Fruit fly (Drosophila melanogaster) ovary, adult (tissue): ENCODE measurements around the gene CG2116.

Experiments
- CG17801 ChIP-seq: fragments of 200-800 bp; optimal IDR thresholded peaks from 2 replicates; lab custom pipeline; 2019; ENCODE audit warnings: missing biosample characterization, mild to moderate bottlenecking, missing genetic modification characterization, moderate library complexity; ENCODE audit not compliant: partially characterized antibody

Gene CG2116

DNA sequence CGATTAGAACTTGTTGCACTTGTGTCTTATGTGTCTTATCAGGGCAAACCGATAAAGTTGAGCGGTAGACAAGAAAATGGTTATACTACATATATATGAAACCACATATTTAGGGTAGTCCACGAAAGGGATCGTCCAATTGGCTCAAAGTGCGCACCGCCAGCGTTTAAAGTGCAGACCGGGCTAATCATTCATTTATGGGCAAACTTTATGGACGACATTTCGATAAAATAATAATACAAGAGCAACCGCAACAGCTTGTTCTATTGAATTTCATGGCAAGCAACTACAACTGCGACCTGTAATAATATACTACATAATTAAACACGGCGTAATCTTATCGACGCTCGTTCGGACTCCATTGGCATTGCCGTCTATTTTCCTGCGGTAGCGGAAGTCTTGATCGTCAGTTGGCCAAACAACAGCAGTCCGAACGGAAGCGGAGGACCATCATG, 5.8 kb downstream of the CG2116 start, which contains the start of the genes cyr and CG2120:
Gene cyr (minus strand): TSS at position 294 of the 455 bp plus-strand sequence.
Gene CG2120 (plus strand): TSS at position 405 of the 455 bp plus-strand sequence.
- no peak for TF ChIP-seq CG17801 (GFP tag; lab: Kevin White, UChicago)

DNA sequence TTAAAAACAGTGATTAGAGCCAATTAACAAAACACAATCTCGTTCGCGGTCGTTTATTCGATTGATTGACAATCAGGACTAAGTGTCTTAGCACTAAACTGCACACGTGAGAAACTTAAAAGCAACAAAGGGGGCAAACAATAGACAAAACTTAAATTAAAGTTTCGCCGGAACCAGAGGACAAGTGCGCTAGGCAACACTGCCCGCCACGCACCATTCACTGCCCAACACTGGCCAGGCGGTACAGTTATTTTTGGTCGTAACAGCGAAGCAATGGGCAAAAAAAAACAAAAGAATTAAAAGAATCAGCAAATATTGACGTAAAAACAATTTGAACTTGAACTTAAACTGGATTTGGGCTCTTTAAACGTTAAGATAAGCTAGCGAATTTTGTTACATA, 7.7 kb downstream of the CG2116 start:
- TF ChIP-seq CG17801 (GFP tag; lab: Kevin White, UChicago), result no peak

DNA sequence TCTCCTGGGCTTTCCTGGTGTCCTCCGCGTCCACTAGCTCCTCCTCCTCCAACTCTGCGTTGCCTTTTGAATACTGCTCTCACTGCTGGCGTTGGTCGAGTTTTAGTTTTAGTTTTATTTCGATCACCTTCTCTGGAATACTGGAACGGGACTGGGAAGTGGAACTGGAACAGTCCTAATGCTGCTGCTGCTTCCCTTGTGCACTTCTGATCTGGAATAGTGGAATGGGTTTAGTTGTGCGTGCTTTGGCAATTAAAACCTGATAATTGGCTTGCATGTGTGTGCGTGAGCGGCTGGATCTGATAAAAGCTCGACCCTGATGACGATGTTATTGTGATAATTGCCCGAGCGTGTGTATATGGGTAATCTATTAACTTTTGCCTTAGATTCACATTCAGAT, 11.1 kb downstream of the CG2116 start:
- TF ChIP-seq CG17801 (GFP tag; lab: Kevin White, UChicago), result no peak

DNA sequence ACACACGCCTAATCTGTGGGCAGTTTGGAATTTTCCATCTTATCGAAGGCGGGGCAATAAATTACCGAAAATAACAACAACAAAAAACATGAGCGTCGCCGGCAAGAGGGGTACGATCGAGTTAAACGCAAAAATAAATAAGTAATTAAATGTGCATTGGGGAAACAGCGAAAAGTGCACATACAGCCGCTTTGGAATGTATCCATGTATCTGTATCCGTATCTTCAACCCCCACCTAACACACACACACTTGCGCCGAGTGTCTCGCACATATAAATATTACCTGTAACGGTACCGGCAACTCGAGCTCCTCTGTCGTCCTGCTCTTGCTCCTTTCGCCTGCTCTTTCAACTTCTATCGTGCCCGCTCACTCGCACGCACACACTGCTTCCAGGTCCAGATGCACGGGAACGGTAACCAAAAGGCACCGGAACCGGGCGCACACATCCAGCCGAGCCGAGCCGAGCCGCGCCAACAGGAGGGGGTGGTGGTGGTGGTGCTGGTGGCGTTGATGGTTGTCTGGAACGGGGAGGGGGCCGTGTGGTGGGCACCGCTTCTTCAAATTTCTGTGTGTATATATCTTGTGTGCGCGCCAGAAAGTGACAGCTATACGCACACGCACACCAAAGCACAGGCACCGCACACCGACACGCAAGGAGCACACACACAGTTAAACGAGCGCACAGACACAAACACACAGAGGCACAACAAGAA, 11.9 kb downstream of the CG2116 start:
- no peak for TF ChIP-seq CG17801 (GFP tag; lab: Kevin White, UChicago)

DNA sequence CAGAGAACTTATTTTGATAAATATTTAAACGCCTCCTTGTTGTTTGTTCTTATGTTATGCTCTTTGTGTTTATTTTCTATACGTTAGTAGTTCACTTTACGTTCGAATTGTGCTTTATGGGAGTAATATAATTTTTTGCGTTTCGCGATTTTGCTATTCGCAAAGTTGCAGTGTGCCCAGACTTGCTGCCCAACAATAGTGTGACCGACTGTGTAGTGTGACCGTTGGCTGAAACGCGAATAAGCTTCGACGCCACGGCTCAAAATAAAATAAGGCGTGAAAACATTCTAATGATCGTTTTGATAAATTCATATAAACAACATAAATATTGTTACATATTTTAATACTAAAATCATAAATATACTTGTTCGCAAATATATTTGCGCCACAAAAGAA, 12.5 kb downstream of the CG2116 start, which contains the start of gene Smox:
Gene Smox (minus strand): TSS at position 213 of the 396 bp plus-strand sequence.
- TF ChIP-seq CG17801 (GFP tag; lab: Kevin White, UChicago), result no peak

DNA sequence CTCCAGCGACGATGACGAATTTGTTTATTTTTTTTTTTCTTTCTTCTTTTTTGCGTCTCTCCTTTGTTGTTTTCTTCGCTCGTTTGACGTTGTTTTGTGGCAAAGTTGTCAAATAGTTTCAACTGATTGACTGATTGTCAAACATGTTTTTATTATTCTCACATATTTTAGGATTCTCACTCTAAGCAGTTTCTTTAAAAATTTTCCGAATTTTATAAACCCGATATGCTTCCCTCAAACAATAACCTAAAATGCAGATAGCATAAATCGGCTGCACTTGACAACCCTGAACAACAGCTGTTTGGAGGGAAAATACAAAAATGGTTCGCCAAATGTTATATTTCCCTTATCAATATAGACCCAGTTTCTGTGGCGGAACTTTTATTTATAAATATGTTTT, 13.9 kb downstream of the CG2116 start, which contains the start of gene CG17982:
Gene CG17982 (minus strand): TSS at position 299 of the 400 bp plus-strand sequence.
- peak; percentile 97 for TF ChIP-seq CG17801 (GFP tag; lab: Kevin White, UChicago)

DNA sequence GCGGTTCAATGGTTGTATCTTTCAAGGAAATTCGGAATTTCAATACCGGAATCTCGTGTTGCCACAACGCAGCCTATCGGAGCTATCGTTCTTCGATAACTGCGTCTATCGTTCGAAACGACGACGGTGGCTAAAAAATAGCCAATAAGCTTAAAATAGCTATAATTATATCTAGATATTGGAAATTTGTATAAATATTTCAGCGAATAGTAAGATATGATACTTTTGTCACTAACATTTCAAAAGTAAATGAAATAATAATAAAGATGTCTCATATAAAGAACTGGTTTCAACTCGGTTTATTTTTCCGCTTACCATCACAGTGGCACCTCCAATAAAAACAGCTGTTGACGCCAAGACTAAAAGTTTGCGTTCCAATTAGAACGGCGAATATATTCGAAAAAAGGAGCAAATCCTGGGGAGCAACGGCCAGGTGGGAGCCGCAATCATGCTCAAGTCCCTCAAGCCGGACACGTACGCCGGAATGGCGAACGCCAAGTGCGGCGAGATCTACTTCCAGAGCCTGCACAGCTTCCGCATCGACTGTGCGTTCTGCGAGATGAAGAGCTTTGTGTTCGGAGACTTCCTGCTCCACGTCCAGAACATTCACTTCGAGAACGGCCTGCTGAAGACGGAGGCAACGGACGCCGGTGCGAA, 16.0 kb downstream of the CG2116 start, which contains the start of the genes alpha-PheRS and CG2129:
Gene alpha-PheRS (minus strand): TSS at position 102 of the 657 bp plus-strand sequence.
Gene CG2129 (plus strand): TSS at position 339 of the 657 bp plus-strand sequence.
- TF ChIP-seq CG17801 (GFP tag; lab: Kevin White, UChicago), result peak; percentile 75

DNA sequence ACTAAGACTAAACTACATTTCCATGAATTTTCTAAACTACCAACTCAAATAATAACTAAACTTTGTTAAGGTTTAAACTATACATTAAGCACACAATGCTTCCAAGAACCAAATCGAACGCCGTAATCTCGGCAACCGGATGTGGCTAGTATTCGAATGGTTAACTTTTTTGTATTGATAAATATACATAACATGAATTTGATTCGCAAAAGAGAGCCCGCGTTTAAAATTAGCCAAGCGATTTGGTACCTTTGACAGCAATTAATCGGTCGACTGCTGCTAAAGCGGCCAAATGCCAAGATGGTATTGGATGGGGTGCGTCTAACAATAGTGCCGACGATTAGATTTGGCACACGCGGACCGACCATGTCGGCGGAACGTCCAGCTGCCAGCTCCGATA, 18.0 kb downstream of the CG2116 start, which contains the start of gene CG15336:
Gene CG15336 (plus strand): TSS at position 301 of the 400 bp plus-strand sequence.
- no peak for TF ChIP-seq CG17801 (GFP tag; lab: Kevin White, UChicago)

DNA sequence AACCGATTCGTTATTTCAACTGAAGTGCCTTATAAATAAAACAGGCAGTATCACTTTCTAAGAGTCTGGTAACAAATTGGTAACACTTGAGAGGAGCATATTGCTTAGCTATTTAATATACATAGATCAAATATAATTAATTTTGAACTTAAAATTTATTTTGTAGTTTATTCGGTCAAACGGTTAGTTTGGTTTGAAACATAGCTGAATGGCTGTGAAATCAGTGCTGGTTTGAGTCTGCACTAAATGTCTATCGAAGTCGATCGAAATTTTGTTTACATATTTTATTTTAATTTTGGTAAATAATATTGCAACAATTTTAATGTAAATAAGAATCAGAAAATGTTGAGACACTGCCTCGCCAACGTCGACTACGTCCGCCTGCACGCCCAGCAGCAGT, 18.9 kb downstream of the CG2116 start, which contains the start of gene CG10959:
Gene CG10959 (plus strand): TSS at position 228 of the 400 bp plus-strand sequence.
- no peak for TF ChIP-seq CG17801 (GFP tag; lab: Kevin White, UChicago)

DNA sequence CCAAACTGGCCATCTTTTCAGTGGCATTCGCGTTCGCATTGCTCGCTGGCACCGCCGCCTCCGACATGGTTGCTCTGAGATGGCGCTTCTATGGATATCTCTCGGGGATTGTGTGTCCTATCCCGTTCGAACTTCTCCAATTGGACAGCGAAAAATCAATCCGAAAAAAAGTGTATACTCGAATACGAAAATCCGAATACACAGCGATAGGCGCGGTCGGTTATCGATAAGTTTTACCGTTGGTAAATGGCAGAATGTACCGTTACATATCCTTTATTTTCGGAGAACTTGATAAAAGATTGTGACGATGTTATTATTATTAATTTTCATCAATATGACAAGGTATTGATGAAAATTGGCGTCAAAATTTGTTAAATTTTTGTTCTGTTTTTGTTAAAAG, 22.5 kb downstream of the CG2116 start, which contains the start of gene Gbeta5:
Gene Gbeta5 (minus strand): TSS at position 199 of the 400 bp plus-strand sequence.
- no peak for TF ChIP-seq CG17801 (GFP tag; lab: Kevin White, UChicago)

DNA sequence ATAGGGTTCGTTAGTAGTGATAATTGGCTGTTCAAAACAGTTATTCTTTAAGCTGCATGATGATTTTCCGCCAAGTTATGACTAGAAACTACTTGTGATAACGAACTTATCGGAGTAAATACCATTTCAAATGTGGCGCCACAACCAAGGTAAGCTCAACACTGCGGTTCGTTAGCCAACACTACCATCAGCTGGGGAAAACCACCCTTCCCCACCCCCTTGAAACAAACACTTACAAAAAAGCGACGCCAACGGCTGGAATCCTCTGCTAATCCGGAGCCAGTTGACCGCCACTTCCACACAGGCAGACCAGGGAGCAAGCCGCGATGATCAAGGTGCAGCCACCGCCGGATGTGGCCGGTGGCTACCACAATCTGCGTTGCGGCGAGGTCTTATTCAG, 23.1 kb downstream of the CG2116 start, which contains the start of gene CG18262:
Gene CG18262 (plus strand): TSS at position 231 of the 400 bp plus-strand sequence.
- TF ChIP-seq CG17801 (GFP tag; lab: Kevin White, UChicago), result no peak

DNA sequence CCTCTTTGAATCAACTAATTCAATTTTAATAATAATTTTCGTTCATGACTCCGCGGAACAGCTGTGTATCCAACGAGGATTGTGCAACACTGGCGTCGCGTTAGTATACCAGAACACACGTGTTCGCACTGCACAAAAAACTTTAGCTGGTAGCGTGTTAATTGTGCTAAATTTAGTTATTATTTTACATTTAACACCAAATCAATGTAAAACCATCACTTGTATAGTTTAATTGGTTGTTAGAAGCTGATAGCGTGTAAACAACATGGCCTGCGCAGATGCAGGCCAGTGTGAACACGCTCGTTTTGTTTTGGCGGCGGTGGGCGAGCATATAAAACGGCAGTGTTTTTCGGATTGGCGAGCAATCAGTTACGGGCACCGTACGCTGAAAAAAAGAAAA, 27.7 kb downstream of the CG2116 start, which contains the start of the genes Traf6 and GIIIspla2:
Gene Traf6 (minus strand): TSS at position 93 of the 400 bp plus-strand sequence.
Gene GIIIspla2 (plus strand): TSS at position 335 of the 400 bp plus-strand sequence.
- TF ChIP-seq CG17801 (GFP tag; lab: Kevin White, UChicago), result peak; percentile 72

DNA sequence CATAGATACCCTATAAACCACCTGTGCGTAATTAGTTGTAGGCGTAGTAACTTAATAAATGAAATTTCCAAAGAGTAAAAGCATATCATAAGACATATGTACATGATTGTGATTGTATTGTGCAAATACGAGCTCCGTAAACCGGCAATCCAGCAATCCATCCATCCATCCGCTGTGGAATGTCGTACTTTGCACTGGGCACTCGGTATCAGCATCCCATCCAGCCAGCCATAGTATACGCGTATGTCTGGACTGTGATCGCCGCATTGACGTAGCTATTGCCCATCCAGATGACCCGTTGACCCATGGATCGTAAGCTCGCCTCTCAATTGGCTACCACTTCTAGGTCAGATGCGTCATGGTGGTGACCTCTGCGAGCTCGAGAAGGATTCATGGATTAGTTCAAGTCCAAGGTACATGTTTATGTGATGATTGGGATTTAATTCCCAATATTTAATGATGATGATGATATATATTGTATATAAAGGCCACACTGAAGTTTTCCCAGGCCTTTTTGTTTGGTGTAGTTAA, 29.4 kb downstream of the CG2116 start:
- TF ChIP-seq CG17801 (GFP tag; lab: Kevin White, UChicago), result no peak

DNA sequence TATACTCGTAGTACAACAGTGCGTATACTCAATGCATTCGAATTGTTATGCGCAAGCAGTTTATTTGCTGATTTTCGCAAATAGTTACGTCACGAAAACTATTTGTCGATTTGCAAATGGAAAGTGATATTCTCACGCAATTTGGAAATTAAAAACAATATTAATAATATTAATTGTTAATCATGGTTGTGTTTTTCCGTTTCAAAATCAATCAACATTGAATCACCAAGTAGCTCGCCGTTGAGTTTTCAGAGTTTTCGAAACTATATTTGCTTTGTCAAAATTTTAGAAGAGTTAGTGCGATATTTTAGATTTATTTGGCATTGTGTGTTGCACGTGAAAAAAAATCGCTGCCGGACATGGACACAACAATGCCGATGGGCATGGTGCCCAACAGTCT, 30.1 kb downstream of the CG2116 start, which contains the start of gene CG15337:
Gene CG15337 (plus strand): TSS at position 301 of the 400 bp plus-strand sequence.
- no peak for TF ChIP-seq CG17801 (GFP tag; lab: Kevin White, UChicago)
